Worm (Caenorhabditis elegans) whole organism, L1 larva: ENCODE data around the gene epi-1.
"Not testable (repeated sequence)": the region's sequence is repeated elsewhere in the genome, so short reads cannot be mapped to it uniquely, and the experiment has no call there.

Experiments used
- C34B4.2 ChIP-seq: sonication (generic microtip); optimal IDR thresholded peaks from 2 replicates; lab custom pipeline; 2017; ENCODE audit warnings: mild to moderate bottlenecking, missing genetic modification characterization, missing compliant biosample characterization
- aha-1 ChIP-seq: fragments of 150-350 bp; optimal IDR thresholded peaks from 2 replicates; lab custom pipeline; 2014; ENCODE audit warnings: missing biosample characterization, missing genetic modification characterization
- alr-1 ChIP-seq: fragments of 200-800 bp; sonication (Bioruptor generic); optimal IDR thresholded peaks from 2 replicates; lab custom pipeline; 2018; ENCODE audit warnings: borderline replicate concordance, mild to moderate bottlenecking, missing genetic modification characterization, missing compliant biosample characterization
- ama-1 ChIP-seq: fragments of 150-350 bp; optimal IDR thresholded peaks from 2 replicates; lab custom pipeline; 2014
- ceh-63 ChIP-seq: fragments of 200-800 bp; sonication (Bioruptor generic); optimal IDR thresholded peaks from 2 replicates; lab custom pipeline; 2018; ENCODE audit warnings: mild to moderate bottlenecking, missing genetic modification characterization, missing compliant biosample characterization
- ceh-82 ChIP-seq, 3 experiments: fragments of 150-350 bp in 1 of 3; sonication (generic microtip) in 2 of 3; optimal IDR thresholded peaks; 2 replicates each; lab custom pipeline; 2014 to 2017; ENCODE audit warnings: missing biosample characterization in 3 of 3, missing genetic modification characterization in 3 of 3
- dpl-1 ChIP-seq, 3 experiments: fragments of 150-350 bp in 2 of 3; sonication (generic microtip) in 1 of 3; optimal IDR thresholded peaks; 2 replicates each; lab custom pipeline; 2014 to 2017; ENCODE audit warnings: missing biosample characterization in 3 of 3, missing genetic modification characterization in 3 of 3, missing genetic modification reagents in 3 of 3
- dsc-1 ChIP-seq: sonication (generic microtip); optimal IDR thresholded peaks from 2 replicates; lab custom pipeline; 2016; ENCODE audit warnings: mild to moderate bottlenecking, missing genetic modification characterization, missing compliant biosample characterization
- efl-3 ChIP-seq: fragments of 200-800 bp; sonication (Bioruptor generic); optimal IDR thresholded peaks from 2 replicates; lab custom pipeline; 2018; ENCODE audit warnings: mild to moderate bottlenecking, missing genetic modification characterization, missing compliant biosample characterization
- elt-2 ChIP-seq: sonication (generic microtip); optimal IDR thresholded peaks from 2 replicates; lab custom pipeline; 2016; ENCODE audit warnings: missing genetic modification characterization, mild to moderate bottlenecking, inconsistent platforms, missing compliant biosample characterization, missing genetic modification reagents
- ets-5 ChIP-seq: fragments of 200-800 bp; sonication (Bioruptor generic); IDR thresholded peaks from 2 replicates; pipeline ENCODE4 v1.3.6; 2022; ENCODE audit warnings: missing genetic modification characterization, missing compliant biosample characterization
- irx-1 ChIP-seq: sonication (generic microtip); optimal IDR thresholded peaks from 2 replicates; lab custom pipeline; 2016; ENCODE audit warnings: missing genetic modification characterization, missing compliant biosample characterization
- lin-13 ChIP-seq: fragments of 150-350 bp; optimal IDR thresholded peaks from 2 replicates; lab custom pipeline; 2014; ENCODE audit warnings: missing biosample characterization, missing genetic modification reagents, missing genetic modification characterization
- lin-15B ChIP-seq: fragments of 150-350 bp; sonication (generic microtip); optimal IDR thresholded peaks from 3 replicates; lab custom pipeline; 2014; ENCODE audit warnings: missing biosample characterization, missing genetic modification characterization
- lin-35 ChIP-seq, 2 experiments: fragments of 150-350 bp; optimal IDR thresholded peaks; 2 replicates each; lab custom pipeline; 2014; ENCODE audit warnings: missing biosample characterization in 2 of 2, missing genetic modification characterization in 2 of 2, missing genetic modification reagents in 2 of 2
- lin-39 ChIP-seq: fragments of 150-350 bp; optimal IDR thresholded peaks from 2 replicates; lab custom pipeline; 2014; ENCODE audit warnings: missing biosample characterization, missing genetic modification reagents, missing genetic modification characterization
- lir-3 ChIP-seq: sonication (generic microtip); optimal IDR thresholded peaks from 2 replicates; lab custom pipeline; 2016; ENCODE audit warnings: mild to moderate bottlenecking, missing genetic modification characterization, moderate library complexity, missing compliant biosample characterization; ENCODE audit not compliant: poor library complexity
- nhr-11 ChIP-seq: fragments of 150-350 bp; optimal IDR thresholded peaks from 2 replicates; lab custom pipeline; 2014; ENCODE audit warnings: missing biosample characterization, missing genetic modification characterization
- nhr-76 ChIP-seq: sonication (generic microtip); optimal IDR thresholded peaks from 2 replicates; lab custom pipeline; 2017; ENCODE audit warnings: missing biosample characterization, missing genetic modification characterization
- nhr-77 ChIP-seq: fragments of 150-350 bp; optimal IDR thresholded peaks from 2 replicates; lab custom pipeline; 2014; ENCODE audit warnings: missing biosample characterization, missing genetic modification characterization
- nhr-90 ChIP-seq: sonication (generic microtip); optimal IDR thresholded peaks from 2 replicates; lab custom pipeline; 2016; ENCODE audit warnings: mild to moderate bottlenecking, missing genetic modification characterization, missing compliant biosample characterization; ENCODE audit not compliant: poor library complexity
- pax-3 ChIP-seq: fragments of 200-800 bp; sonication (Bioruptor generic); optimal IDR thresholded peaks from 2 replicates; lab custom pipeline; 2018; ENCODE audit warnings: mild to moderate bottlenecking, missing genetic modification characterization, moderate library complexity, missing compliant biosample characterization
- skn-1 ChIP-seq: fragments of 150-350 bp; optimal IDR thresholded peaks from 2 replicates; lab custom pipeline; 2014; ENCODE audit warnings: missing biosample characterization, missing genetic modification characterization
- sptf-1 ChIP-seq: fragments of 150-350 bp; optimal IDR thresholded peaks from 2 replicates; lab custom pipeline; 2014; ENCODE audit warnings: missing biosample characterization, missing genetic modification characterization
- sup-37 ChIP-seq: fragments of 200-800 bp; sonication (Bioruptor generic); optimal IDR thresholded peaks from 2 replicates; lab custom pipeline; 2018; ENCODE audit warnings: mild to moderate bottlenecking, missing genetic modification characterization, missing compliant biosample characterization
- tbx-2 ChIP-seq: sonication (generic microtip); optimal IDR thresholded peaks from 2 replicates; lab custom pipeline; 2016; ENCODE audit warnings: missing genetic modification characterization, missing compliant biosample characterization
- tlp-1 ChIP-seq: fragments of 150-350 bp; optimal IDR thresholded peaks from 2 replicates; lab custom pipeline; 2014; ENCODE audit warnings: missing biosample characterization, missing genetic modification characterization
- unc-130 ChIP-seq: fragments of 150-350 bp; optimal IDR thresholded peaks from 2 replicates; lab custom pipeline; 2017; ENCODE audit warnings: missing biosample characterization, missing genetic modification characterization, inconsistent platforms
- unc-30 ChIP-seq: sonication (generic microtip); optimal IDR thresholded peaks from 2 replicates; lab custom pipeline; 2017; ENCODE audit warnings: missing biosample characterization, missing genetic modification characterization
- unc-86 ChIP-seq: sonication (generic microtip); optimal IDR thresholded peaks from 2 replicates; lab custom pipeline; 2016; ENCODE audit warnings: missing genetic modification characterization, missing compliant biosample characterization
- unc-98 ChIP-seq: fragments of 200-800 bp; sonication (Bioruptor generic); IDR thresholded peaks from 2 replicates; pipeline ENCODE4 v1.3.6; 2022; ENCODE audit warnings: missing genetic modification characterization, missing compliant biosample characterization
- vab-15 ChIP-seq: sonication (generic microtip); optimal IDR thresholded peaks from 2 replicates; lab custom pipeline; 2017; ENCODE audit warnings: missing genotype, mild to moderate bottlenecking, missing genetic modification characterization, missing compliant biosample characterization
- xbp-1 ChIP-seq: sonication (generic microtip); optimal IDR thresholded peaks from 2 replicates; lab custom pipeline; 2016; ENCODE audit warnings: missing genetic modification characterization, missing compliant biosample characterization
- zip-4 ChIP-seq: fragments of 200-800 bp; sonication (Bioruptor generic); optimal IDR thresholded peaks from 2 replicates; lab custom pipeline; 2018; ENCODE audit warnings: mild to moderate bottlenecking, missing genetic modification characterization, moderate library complexity, missing compliant biosample characterization
- ztf-11 ChIP-seq, 2 experiments: sonication (generic microtip); optimal IDR thresholded peaks; 2 replicates each; lab custom pipeline; 2016 to 2017; ENCODE audit warnings: missing genetic modification characterization in 2 of 2, missing biosample characterization in 1 of 2, missing compliant biosample characterization in 1 of 2

epi-1 gene

ce11 chrIV:10638977-10639376, 27.6 kb upstream of the epi-1 start, which contains the start of gene F56C4.2:
Gene F56C4.2, plus strand, starts transcription at chrIV:10639277.
- TF ChIP-seq lir-3 (tag; lab: Kevin White, UChicago) (no peak), nhr-90 (no peak), dsc-1 (tag; lab: Kevin White, UChicago) (no peak), ceh-82 (tag; optimal IDR thresholded peaks at IDR 0.05; lab: Kevin White, UChicago) (no peak), ets-5 (no peak), nhr-11 (tag; lab: Kevin White, UChicago) (no peak), irx-1 (no peak), pax-3 (tag; lab: Kevin White, UChicago) (no peak), nhr-77 (no peak), tlp-1 (no peak), lin-13 (GFP tag; lab: Kevin White, UChicago) (no peak), ceh-63 (GFP tag; lab: Kevin White, UChicago) (no peak), ztf-11 (tag; optimal IDR thresholded peaks at IDR 0.05; lab: Kevin White, UChicago) (no peak), alr-1 (tag; lab: Kevin White, UChicago) (no peak), unc-98 (GFP tag; lab: Robert Waterston, UW) (no peak), lin-35 (GFP tag; optimal IDR thresholded peaks at IDR 0.05; lab: Kevin White, UChicago) (no peak), dpl-1 (GFP tag; optimal IDR thresholded peaks at IDR 0.05; lab: Kevin White, UChicago) (no peak), lin-15B (tag; lab: Kevin White, UChicago) (no peak)

ce11 chrIV:10654047-10654446, 12.6 kb upstream of the epi-1 start, which contains the start of gene glb-19:
Gene glb-19, minus strand, starts transcription at chrIV:10654147.
- TF ChIP-seq ceh-82 (tag; optimal IDR thresholded peaks at IDR 0.05; lab: Kevin White, UChicago); vab-15 (tag; lab: Kevin White, UChicago); skn-1: not testable (repeated sequence)

ce11 chrIV:10656770-10657323, 9.8 kb upstream of the epi-1 start, which contains the start of gene K08C7.1:
Gene K08C7.1, plus strand, starts transcription at chrIV:10656812.
- TF ChIP-seq C34B4.2 (no peak), elt-2 (peak; percentile 45)
- TF ChIP-seq, all 84 proteins: peak for 1

- TF ChIP-seq nhr-76 (tag; lab: Kevin White, UChicago) (no peak), ama-1 (lab: Kevin White, UChicago) (no peak), ets-5 (no peak), sptf-1 (no peak), unc-30 (tag; lab: Kevin White, UChicago) (no peak), pax-3 (tag; lab: Kevin White, UChicago) (no peak), unc-86 (tag; lab: Kevin White, UChicago) (no peak), dsc-1 (tag; lab: Kevin White, UChicago) (no peak), zip-4 (no peak), sup-37 (GFP tag; lab: Kevin White, UChicago) (no peak), dpl-1 (GFP tag; optimal IDR thresholded peaks at IDR 0.05; lab: Kevin White, UChicago) (no peak), unc-130 (tag; lab: Kevin White, UChicago) (no peak), efl-3 (GFP tag; lab: Kevin White, UChicago) (no peak), aha-1 (tag; lab: Kevin White, UChicago) (no peak), lin-39 (tag; lab: Kevin White, UChicago) (no peak)
Observed at ce11 chrIV:10661072-10661471, 5.6 kb upstream of the epi-1 start.

- TF ChIP-seq tbx-2 (tag; lab: Kevin White, UChicago) (no peak), xbp-1 (no peak), elt-2 (peak; percentile 23), lin-35 (GFP tag; optimal IDR thresholded peaks at IDR 0.05; lab: Kevin White, UChicago) (no peak)
Observed at ce11 chrIV:10661760-10662159, 4.9 kb upstream of the epi-1 start, which contains the start of gene fmo-1. Gene fmo-1, plus strand, starts transcription at chrIV:10661857.
